Worm (Caenorhabditis elegans) whole organism, L4/young adult: Measurements from ENCODE around the gene ceh-91.

Source experiments
- W03F9.2 ChIP-seq: fragments of 150-350 bp; optimal IDR thresholded peaks from 2 replicates; lab custom pipeline; 2014; ENCODE audit warnings: missing biosample characterization, missing genetic modification characterization
- dao-5 ChIP-seq: sonication (generic microtip); optimal IDR thresholded peaks from 2 replicates; lab custom pipeline; 2016; ENCODE audit warnings: missing genotype, missing genetic modification characterization, moderate library complexity, missing compliant biosample characterization
- him-1 ChIP-seq: sonication (generic microtip); optimal IDR thresholded peaks from 2 replicates; lab custom pipeline; 2016; ENCODE audit warnings: missing genotype, missing genetic modification reagents, missing genetic modification characterization, missing compliant biosample characterization

Gene ceh-91

DNA sequence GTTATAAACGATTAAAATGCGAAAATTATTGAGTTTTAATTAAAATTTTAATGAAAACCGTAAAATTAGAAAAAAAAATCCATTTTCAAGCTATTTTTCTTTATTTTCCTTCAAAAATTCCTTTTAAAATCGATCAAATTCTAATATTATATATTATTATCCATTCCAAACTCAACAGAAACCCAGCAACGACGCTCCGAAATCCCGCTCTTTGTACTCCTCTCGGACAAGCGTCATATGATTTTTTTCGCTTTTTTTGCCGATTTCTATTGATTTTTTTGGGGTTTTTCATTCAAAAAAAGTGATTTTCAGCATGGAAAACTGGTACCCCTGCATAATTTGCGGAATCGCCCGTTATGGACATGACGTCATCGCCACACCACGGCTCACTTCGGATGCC lies at the start of gene ceh-91:
ceh-91 (plus strand) TSS at position 301 of the 400 bp plus-strand sequence.
- TF ChIP-seq W03F9.2 (tag; lab: Kevin White, UChicago) (no peak), dao-5 (tag; lab: Kevin White, UChicago) (no peak), him-1 (no peak)

DNA sequence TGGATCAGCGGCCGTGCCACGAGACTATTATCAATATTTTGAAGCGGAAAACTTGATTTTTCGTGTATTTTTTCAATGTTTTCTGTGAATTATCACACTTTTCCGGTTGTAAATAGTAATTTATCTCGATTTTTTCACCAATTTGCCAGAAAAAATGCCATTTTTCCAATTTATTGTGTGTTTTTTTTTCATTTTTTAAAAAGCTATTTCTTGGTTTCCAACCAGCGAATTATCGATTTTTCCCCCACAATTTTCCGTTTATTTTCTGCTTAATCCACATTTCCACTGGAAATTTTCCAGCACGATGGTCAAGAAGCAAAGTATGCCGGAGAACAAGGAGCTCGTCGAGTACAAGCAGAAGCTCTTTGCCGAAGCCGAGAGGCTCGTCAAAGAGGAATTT lies 48.7 kb upstream of the ceh-91 start, which contains the start of gene psme-3:
psme-3 (plus strand) TSS at position 301 of the 400 bp plus-strand sequence.
- TF ChIP-seq him-1, result no peak
- no peak for TF ChIP-seq W03F9.2 (tag; lab: Kevin White, UChicago)
- no peak for TF ChIP-seq dao-5 (tag; lab: Kevin White, UChicago)

DNA sequence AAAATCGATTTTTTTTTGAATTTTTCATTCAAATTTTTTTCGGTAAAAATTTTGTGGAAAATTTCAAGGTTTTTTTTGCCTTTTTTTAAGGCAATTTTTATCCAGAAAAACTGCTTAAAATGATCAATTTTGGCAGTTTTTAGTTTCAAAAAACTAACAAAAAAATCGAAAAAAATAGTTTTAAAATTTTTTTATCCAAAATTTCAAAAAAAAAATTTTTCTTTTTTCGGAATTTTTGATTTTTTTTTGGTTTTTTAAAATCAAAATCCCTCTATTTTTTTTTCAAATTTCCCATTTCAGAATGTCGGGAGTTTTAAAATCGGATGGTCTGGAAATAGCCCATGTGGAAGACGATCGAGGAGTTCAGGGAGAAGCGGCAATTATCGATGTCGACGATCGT lies 42.6 kb upstream of the ceh-91 start, which contains the start of gene Y66D12A.8:
Y66D12A.8 (plus strand) TSS at position 301 of the 400 bp plus-strand sequence.
- TF ChIP-seq dao-5 (tag; lab: Kevin White, UChicago) (no peak), him-1 (no peak), W03F9.2 (tag; lab: Kevin White, UChicago) (no peak)

DNA sequence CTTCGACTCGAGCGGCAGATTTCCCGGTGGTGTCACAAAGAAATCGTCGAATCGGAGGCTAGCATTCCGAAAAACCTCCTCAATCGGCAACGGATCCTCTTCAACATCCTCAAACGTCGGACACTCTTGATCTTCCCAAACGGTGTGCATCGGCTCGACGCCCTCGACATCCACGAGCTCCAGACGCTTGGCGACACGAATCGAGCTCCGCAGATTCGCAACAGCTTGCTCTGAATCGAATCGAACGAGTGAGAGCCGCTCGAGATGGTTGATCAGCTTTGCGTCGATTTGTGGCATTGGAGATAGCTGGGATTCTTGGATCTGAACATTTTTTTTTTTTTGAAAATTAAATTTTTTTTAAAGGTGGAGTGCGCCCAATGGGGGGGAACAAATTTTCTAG lies 37.2 kb upstream of the ceh-91 start:
- TF ChIP-seq dao-5 (tag; lab: Kevin White, UChicago) (no peak), him-1 (no peak), W03F9.2 (tag; lab: Kevin White, UChicago) (no peak)

DNA sequence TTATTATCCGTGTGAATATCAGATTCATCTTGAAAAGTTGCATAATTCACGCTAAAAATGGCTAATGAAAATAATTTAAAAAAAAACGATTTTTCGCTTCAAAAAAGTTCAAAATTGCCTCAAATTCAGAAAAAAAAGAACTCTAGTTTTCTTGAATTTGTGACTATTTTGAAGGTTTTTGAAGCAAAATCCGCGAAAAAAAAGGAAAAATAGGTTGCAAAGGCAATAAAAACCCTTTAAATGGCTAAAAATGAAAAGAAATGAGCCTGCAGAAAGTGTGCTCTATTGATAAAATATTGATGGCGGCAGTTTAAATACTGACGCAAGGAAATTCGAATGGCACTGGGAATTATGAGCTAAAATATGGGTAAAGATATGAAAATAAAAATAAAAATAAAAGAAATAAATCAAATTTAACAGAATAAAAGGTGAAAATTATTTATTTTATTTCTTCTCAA lies 36.1 kb upstream of the ceh-91 start, which contains the start of gene Y66D12A.7:
Y66D12A.7 (minus strand) TSS at position 51 of the 458 bp plus-strand sequence.
- no peak for TF ChIP-seq dao-5 (tag; lab: Kevin White, UChicago)
- TF ChIP-seq him-1, result no peak
- no peak for TF ChIP-seq W03F9.2 (tag; lab: Kevin White, UChicago)

DNA sequence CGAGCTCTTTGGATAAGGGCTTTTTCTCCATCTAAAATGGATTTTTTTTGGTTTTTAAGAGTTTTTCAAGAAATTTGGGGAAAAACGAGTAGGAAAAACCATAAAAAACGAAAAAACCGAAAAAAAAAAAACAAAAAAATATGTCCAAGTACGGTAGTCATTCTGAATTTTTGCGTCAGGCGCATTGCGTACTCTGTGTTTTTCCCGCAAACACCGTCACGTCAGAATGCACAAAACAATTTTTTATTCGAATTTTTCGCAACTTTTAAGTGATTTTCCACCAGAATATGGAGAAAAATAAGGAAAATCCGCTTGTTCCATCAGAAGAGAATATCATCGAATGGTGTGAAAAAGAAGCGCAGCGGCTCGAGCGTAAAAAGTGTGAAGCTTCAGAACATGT lies 35.2 kb upstream of the ceh-91 start, which contains the start of the genes Y66D12A.6 and ceh-92:
Y66D12A.6 (minus strand) TSS at position 31 of the 400 bp plus-strand sequence.
ceh-92 (plus strand) TSS at position 229 of the 400 bp plus-strand sequence.
- TF ChIP-seq dao-5 (tag; lab: Kevin White, UChicago) (no peak), W03F9.2 (tag; lab: Kevin White, UChicago) (no peak), him-1 (no peak)

DNA sequence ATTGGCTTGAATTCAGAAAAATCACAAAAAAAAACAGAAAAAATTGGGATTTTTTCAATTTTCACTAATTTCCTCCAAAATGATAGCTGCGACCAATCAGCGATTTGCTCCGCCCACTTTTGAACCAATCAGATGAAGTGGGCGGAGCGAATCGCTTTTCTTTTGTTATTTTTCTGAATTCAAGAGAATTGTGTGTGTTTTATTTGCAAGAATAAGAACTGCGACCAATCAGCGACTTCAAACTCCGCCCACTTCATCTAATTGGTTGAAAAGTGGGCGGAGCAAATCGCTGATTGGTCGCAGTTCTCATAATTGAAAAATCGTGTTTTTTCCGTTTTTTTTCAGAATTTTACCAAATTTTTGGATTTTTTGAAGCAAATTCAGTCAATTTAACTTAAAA lies 34.0 kb upstream of the ceh-91 start:
- TF ChIP-seq him-1, result no peak
- no peak for TF ChIP-seq dao-5 (tag; lab: Kevin White, UChicago)
- TF ChIP-seq W03F9.2 (tag; lab: Kevin White, UChicago), result no peak

DNA sequence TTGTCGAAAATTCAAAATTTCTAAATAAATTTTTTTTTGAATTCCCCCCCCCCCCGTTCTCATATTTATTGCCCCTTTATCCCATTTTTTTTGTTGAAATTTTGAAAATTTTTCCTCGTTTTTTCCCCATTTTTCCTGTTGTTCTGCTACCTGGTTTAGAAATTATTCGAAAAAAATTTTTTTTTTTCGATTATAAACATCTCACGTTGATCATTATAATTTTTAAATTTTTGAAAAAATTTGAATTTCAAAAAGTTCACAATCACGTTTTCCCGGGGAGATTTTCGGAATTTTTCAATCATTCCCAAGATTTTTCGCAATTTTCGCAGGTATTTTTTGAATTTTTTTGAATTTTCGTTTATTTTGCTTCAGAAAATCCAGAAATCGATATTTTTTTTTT lies 27.6 kb upstream of the ceh-91 start, which contains the start of gene Y66D12A.3:
Y66D12A.3 (plus strand) TSS at position 301 of the 400 bp plus-strand sequence.
- no peak for TF ChIP-seq him-1
- TF ChIP-seq W03F9.2 (tag; lab: Kevin White, UChicago), result no peak
- TF ChIP-seq dao-5 (tag; lab: Kevin White, UChicago), result no peak

DNA sequence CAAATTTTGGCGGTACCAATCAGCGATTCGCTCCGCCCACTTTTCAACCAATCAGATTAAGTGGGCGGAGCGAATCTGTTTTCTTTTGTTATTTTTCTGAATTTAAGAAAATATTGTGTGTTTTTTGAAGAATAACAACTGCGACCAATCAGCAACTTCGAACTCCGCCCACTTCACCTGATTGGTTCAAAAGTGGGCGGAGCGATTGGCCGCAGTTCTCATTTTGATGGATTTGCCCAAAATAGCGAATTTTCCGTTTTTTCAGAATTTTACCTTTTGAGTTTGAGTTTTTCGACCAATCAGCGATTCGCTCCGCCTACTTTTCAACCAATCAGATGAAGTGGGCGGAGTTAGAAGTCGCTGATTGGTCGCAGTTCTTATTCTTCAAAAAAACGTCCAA lies 27.2 kb upstream of the ceh-91 start:
- TF ChIP-seq dao-5 (tag; lab: Kevin White, UChicago), result no peak
- TF ChIP-seq W03F9.2 (tag; lab: Kevin White, UChicago), result no peak
- no peak for TF ChIP-seq him-1

DNA sequence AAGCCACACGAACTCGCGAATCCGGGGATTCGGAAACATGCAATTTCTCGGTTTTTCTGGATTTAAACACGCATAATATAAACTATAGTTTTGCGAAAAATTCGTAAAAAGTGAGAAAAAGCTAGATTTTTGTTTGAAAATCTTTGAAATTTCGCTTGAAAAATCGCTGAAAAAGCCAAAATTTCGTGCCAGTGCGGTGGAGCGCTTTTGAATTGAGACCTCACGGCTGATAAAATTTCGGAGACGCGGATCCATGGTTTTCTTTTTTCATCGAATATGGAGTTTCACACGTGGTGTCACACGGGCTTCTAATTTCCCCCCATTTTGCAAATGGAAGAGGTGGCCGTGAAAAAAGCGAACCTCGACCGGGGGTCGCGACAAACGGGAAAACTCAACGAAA lies 26.3 kb upstream of the ceh-91 start:
- no peak for TF ChIP-seq dao-5 (tag; lab: Kevin White, UChicago)
- TF ChIP-seq him-1, result no peak
- no peak for TF ChIP-seq W03F9.2 (tag; lab: Kevin White, UChicago)

DNA sequence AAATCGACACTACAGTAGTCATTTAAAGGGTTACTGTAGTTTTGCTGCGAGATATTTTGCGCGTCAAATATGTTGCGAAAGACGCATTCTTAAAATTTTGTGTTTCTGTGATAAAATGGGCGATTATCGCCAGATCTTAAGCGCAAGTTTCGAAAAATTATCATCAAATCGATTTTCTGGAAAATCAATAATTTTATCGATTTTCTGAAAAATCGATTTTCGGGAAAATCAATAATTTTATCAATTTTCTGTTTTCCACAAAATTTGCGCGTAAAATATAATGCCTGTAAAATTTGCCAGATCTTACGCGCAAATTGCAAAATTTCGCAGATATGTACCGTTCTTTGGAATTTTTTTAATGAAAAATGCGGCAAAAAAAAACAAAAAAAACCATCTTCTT lies 24.4 kb upstream of the ceh-91 start:
- TF ChIP-seq him-1 (no peak), W03F9.2 (tag; lab: Kevin White, UChicago) (no peak), dao-5 (tag; lab: Kevin White, UChicago) (no peak)

DNA sequence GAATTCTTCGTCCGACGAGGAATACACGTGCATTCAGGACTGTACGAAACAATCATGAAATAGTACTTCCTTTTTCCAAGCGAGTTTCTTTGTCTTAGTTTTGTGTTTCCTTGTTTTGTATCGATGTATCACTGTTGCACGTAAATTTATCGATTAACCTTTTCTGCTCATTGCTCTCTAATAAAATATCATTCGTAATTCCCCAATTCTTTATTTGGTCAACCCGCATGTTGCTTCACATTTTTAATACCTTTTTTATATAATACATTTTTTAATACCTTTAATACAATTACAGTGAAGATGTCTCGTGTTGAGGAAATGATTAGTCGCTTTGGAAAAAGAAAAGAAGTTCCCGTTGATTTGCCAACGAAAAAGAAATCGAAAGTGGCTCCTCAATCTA lies 8.7 kb upstream of the ceh-91 start, which contains the start of gene Y66D12A.1:
Y66D12A.1 (plus strand) TSS at position 301 of the 400 bp plus-strand sequence.
- TF ChIP-seq W03F9.2 (tag; lab: Kevin White, UChicago), result no peak
- TF ChIP-seq him-1, result no peak
- no peak for TF ChIP-seq dao-5 (tag; lab: Kevin White, UChicago)

DNA sequence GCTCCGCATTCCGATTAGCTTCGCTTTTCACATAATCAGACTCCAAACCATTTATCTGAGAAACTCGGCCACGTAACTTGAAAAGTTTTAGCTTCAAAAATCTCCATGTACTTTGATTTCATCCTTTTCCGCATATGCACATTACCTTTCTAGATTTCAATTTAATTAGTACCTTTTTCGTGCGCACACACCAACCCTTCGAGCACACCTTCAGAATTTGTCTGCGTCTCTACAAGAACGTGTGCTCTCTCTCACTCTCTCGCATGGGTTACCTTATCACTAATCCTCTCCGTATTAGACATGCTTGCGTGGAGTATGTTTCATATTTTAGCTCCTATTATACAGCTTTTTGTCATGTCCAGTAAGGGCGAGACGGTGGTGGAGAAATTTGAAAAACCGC lies 7.0 kb upstream of the ceh-91 start, which contains the start of gene Y66D12A.30:
Y66D12A.30 (plus strand) TSS at position 301 of the 400 bp plus-strand sequence.
- TF ChIP-seq him-1 (no peak), dao-5 (tag; lab: Kevin White, UChicago) (no peak), W03F9.2 (tag; lab: Kevin White, UChicago) (no peak)

DNA sequence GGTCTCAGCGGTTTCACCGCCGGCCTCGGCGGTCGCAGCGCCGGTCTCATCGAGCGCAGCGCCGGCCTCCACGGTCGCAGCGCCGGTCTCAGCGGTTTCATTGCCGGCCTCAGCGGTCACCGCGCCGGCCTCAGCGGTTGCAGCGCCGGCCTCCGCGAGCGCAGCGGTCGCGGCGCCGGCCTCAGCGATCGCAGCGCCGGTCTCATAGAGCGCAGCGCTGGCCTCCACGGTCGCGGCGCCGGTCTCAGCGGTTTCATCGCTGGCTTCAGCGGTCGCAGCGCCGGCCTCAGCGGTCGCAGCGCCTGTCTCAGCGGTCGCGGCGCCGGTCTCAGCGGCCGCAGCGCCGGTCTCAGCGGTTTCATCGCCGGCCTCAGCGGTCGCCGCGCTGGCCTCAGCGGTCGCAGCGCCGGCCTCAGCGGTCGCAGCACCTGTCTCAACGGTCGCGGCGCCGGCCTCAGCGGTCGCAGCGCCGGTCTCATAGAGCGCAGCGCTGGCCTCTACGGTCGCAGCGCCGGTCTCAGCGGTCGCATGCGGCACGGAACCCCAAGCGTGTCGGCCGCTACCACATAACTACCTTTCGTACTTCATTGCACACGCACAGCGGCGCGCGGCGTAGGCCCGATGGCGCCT lies 4.8 kb upstream of the ceh-91 start:
- no peak for TF ChIP-seq him-1
- no peak for TF ChIP-seq dao-5 (tag; lab: Kevin White, UChicago)
- no peak for TF ChIP-seq W03F9.2 (tag; lab: Kevin White, UChicago)
